Worm (Caenorhabditis elegans) whole organism, mixed stage, embryonic: Measurements from ENCODE around the gene cutl-3.

Source experiments
- blmp-1 ChIP-seq: fragments of 150-350 bp; optimal IDR thresholded peaks from 2 replicates; lab custom pipeline; 2014; ENCODE audit warnings: missing biosample characterization, missing genetic modification characterization
- cnd-1 ChIP-seq: fragments of 200-800 bp; sonication (Bioruptor generic); optimal IDR thresholded peaks from 2 replicates; lab custom pipeline; 2018; ENCODE audit warnings: mild to moderate bottlenecking, missing genetic modification characterization, missing compliant biosample characterization
- nhr-12 ChIP-seq: fragments of 150-350 bp; optimal IDR thresholded peaks from 2 replicates; lab custom pipeline; 2014; ENCODE audit warnings: missing biosample characterization, missing genetic modification characterization
- nhr-28 ChIP-seq: fragments of 150-350 bp; optimal IDR thresholded peaks from 2 replicates; lab custom pipeline; 2014; ENCODE audit warnings: missing biosample characterization, missing genetic modification characterization
- sptf-1 ChIP-seq: sonication (generic microtip); optimal IDR thresholded peaks from 2 replicates; lab custom pipeline; 2017; ENCODE audit warnings: mild to moderate bottlenecking, missing genetic modification characterization, moderate library complexity, missing compliant biosample characterization
- unc-39 ChIP-seq: fragments of 150-350 bp; optimal IDR thresholded peaks from 2 replicates; lab custom pipeline; 2014; ENCODE audit warnings: missing biosample characterization, missing genetic modification characterization

DNA sequence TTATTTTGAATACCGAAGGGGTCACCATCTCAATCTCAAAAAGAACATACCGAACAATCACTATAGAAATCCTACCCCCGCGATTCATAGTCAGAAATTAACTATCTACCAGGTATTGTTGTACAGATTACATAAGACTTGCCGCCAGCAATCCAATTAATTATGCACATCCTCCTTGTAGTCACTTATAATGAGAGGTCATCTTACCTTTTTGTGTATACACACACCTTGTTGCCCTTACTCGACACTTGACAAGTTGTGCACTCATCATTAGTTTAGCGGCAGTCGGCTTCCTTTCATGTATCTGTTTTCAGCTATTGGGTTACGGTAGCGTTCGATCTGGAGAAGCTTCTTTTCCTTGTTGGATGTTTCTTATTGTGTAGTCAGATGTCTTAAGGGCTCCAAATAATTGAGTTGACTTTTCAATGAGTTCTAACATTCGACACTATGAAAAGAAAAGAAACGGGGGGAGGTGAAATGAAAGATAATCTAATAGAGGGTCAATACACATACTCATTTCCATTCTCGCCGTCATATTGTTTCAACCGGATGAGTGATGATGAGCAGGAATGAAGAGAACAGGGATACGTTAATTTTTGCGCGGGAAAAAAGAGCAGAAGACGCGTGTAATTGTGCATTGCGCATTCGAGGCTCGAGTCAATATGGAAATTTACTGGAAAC lies 39.5 kb downstream of the cutl-3 start:
- TF ChIP-seq blmp-1 (no peak), nhr-12 (tag; lab: Kevin White, UChicago) (no peak), nhr-28 (tag; lab: Kevin White, UChicago) (no peak), sptf-1 (tag; lab: Kevin White, UChicago) (no peak), cnd-1 (tag; lab: Kevin White, UChicago) (no peak), unc-39 (tag; lab: Kevin White, UChicago) (no peak)
